Worm (Caenorhabditis elegans) whole organism, L4 larva: ENCODE results near the gene pix-1.

Experiments used
- D1046.2 ChIP-seq: fragments of 200-800 bp; sonication (Bioruptor generic); IDR thresholded peaks from 2 replicates; pipeline ENCODE4 v1.3.6; 2022; ENCODE audit warnings: missing genetic modification characterization, missing compliant biosample characterization
- F37D6.2 ChIP-seq: sonication (generic microtip); optimal IDR thresholded peaks from 2 replicates; lab custom pipeline; 2016; ENCODE audit warnings: mild to moderate bottlenecking, missing genetic modification characterization, missing compliant biosample characterization
- F49E8.2 ChIP-seq: sonication (generic microtip); optimal IDR thresholded peaks from 2 replicates; lab custom pipeline; 2016; ENCODE audit warnings: missing compliant biosample characterization, mild to moderate bottlenecking, missing genetic modification characterization, borderline replicate concordance
- T20F7.1 ChIP-seq: fragments of 200-800 bp; sonication (Bioruptor generic); optimal IDR thresholded peaks from 2 replicates; lab custom pipeline; 2018; ENCODE audit warnings: mild to moderate bottlenecking, missing genetic modification characterization, missing compliant biosample characterization
- Y105C5A.15 ChIP-seq: fragments of 200-800 bp; sonication (Bioruptor generic); IDR thresholded peaks from 2 replicates; pipeline ENCODE4 v1.3.6; 2022; ENCODE audit warnings: missing genetic modification characterization, missing compliant biosample characterization
- ZK337.2 ChIP-seq: fragments of 200-800 bp; sonication (Bioruptor generic); IDR thresholded peaks from 2 replicates; pipeline ENCODE4 v1.3.6; 2022; ENCODE audit warnings: missing genetic modification reagents, missing genetic modification characterization, missing compliant biosample characterization
- aha-1 ChIP-seq: fragments of 150-350 bp; peaks from one replicate; lab custom pipeline; 2014; ENCODE audit warnings: missing biosample characterization, missing genetic modification characterization
- attf-4 ChIP-seq: sonication (generic microtip); optimal IDR thresholded peaks from 3 replicates; lab custom pipeline; 2017; ENCODE audit warnings: missing biosample characterization, missing genetic modification characterization
- ceh-20 ChIP-seq: fragments of 200-800 bp; sonication (Bioruptor generic); IDR thresholded peaks from 2 replicates; pipeline ENCODE4 v1.3.6; 2022; ENCODE audit warnings: missing genetic modification reagents, missing genetic modification characterization, missing compliant biosample characterization
- ceh-32 ChIP-seq: sonication (generic microtip); optimal IDR thresholded peaks from 2 replicates; lab custom pipeline; 2016; ENCODE audit warnings: mild to moderate bottlenecking, missing genetic modification characterization, missing compliant biosample characterization; ENCODE audit not compliant: poor library complexity
- ceh-44 ChIP-seq: fragments of 200-800 bp; sonication (Bioruptor generic); IDR thresholded peaks from 2 replicates; pipeline ENCODE4 v1.3.6; 2022; ENCODE audit warnings: missing genetic modification reagents, missing genetic modification characterization, missing compliant biosample characterization
- ceh-82 ChIP-seq: sonication (generic microtip); optimal IDR thresholded peaks from 2 replicates; lab custom pipeline; 2017; ENCODE audit warnings: missing biosample characterization, missing genetic modification characterization
- ces-1 ChIP-seq: fragments of 150-350 bp; sonication (generic microtip); optimal IDR thresholded peaks from 4 replicates; lab custom pipeline; 2014; ENCODE audit warnings: missing biosample characterization, missing genetic modification reagents, missing genetic modification characterization
- cey-2 ChIP-seq: sonication (generic microtip); optimal IDR thresholded peaks from 3 replicates; lab custom pipeline; 2017; ENCODE audit warnings: missing genetic modification characterization, mild to moderate bottlenecking, missing compliant biosample characterization, antibody characterized with exemption, borderline replicate concordance; ENCODE audit not compliant: insufficient read depth
- ctbp-1 ChIP-seq: fragments of 200-800 bp; sonication (Bioruptor generic); IDR thresholded peaks from 2 replicates; pipeline ENCODE4 v1.3.6; 2022; ENCODE audit warnings: missing genetic modification reagents, missing genetic modification characterization, missing compliant biosample characterization
- daf-12 ChIP-seq: fragments of 150-350 bp; optimal IDR thresholded peaks from 2 replicates; lab custom pipeline; 2014; ENCODE audit warnings: missing biosample characterization, missing genetic modification reagents, missing genetic modification characterization
- daf-19 ChIP-seq: fragments of 200-800 bp; sonication (Bioruptor generic); conservative IDR thresholded peaks from 2 replicates; pipeline ENCODE4 v1.3.6; 2022; ENCODE audit warnings: missing genetic modification characterization, missing compliant biosample characterization
- daf-8 ChIP-seq: fragments of 200-800 bp; sonication (Bioruptor generic); IDR thresholded peaks from 2 replicates; pipeline ENCODE4 v1.3.6; 2022; ENCODE audit warnings: missing genetic modification characterization, missing compliant biosample characterization
- dmd-8 ChIP-seq: fragments of 200-800 bp; sonication (Bioruptor generic); IDR thresholded peaks from 2 replicates; pipeline ENCODE4 v1.3.6; 2022; ENCODE audit warnings: missing genetic modification characterization, missing compliant biosample characterization
- dmd-9 ChIP-seq: fragments of 200-800 bp; sonication (Bioruptor generic); IDR thresholded peaks from 2 replicates; pipeline ENCODE4 v1.3.6; 2022; ENCODE audit warnings: missing genetic modification reagents, missing genetic modification characterization, missing compliant biosample characterization
- egl-27 ChIP-seq: sonication (generic microtip); optimal IDR thresholded peaks from 3 replicates; lab custom pipeline; 2017; ENCODE audit warnings: missing biosample characterization, missing genetic modification reagents, missing genetic modification characterization
- egl-43 ChIP-seq: fragments of 200-800 bp; sonication (Bioruptor generic); IDR thresholded peaks from 2 replicates; pipeline ENCODE4 v1.3.6; 2022; ENCODE audit warnings: missing genetic modification reagents, missing genetic modification characterization, missing compliant biosample characterization
- hlh-11 ChIP-seq: fragments of 200-800 bp; sonication (Bioruptor generic); optimal IDR thresholded peaks from 2 replicates; lab custom pipeline; 2018; ENCODE audit warnings: mild to moderate bottlenecking, missing genetic modification characterization, missing compliant biosample characterization
- lin-15B ChIP-seq: fragments of 150-350 bp; sonication (generic microtip); optimal IDR thresholded peaks from 3 replicates; lab custom pipeline; 2014; ENCODE audit warnings: missing biosample characterization, missing genetic modification characterization
- lin-29 ChIP-seq: fragments of 200-800 bp; sonication (Bioruptor generic); IDR thresholded peaks from 2 replicates; pipeline ENCODE4 v1.3.6; 2022; ENCODE audit warnings: missing genetic modification reagents, missing genetic modification characterization, missing compliant biosample characterization
- lin-38 ChIP-seq: fragments of 200-800 bp; sonication (Bioruptor generic); IDR thresholded peaks from 2 replicates; pipeline ENCODE4 v1.3.6; 2022; ENCODE audit warnings: missing genetic modification reagents, missing genetic modification characterization, missing compliant biosample characterization
- lsy-2 ChIP-seq, 2 experiments: fragments of 150-350 bp in 1 of 2; sonication (generic microtip) in 1 of 2; optimal IDR thresholded peaks; 2 replicates each; lab custom pipeline; 2014 to 2017; ENCODE audit warnings: missing biosample characterization in 2 of 2, missing genetic modification characterization in 2 of 2
- madf-9 ChIP-seq: fragments of 200-800 bp; sonication (Bioruptor generic); conservative IDR thresholded peaks from 2 replicates; pipeline ENCODE4 v1.3.6; 2022; ENCODE audit warnings: missing genetic modification reagents, missing genetic modification characterization, missing compliant biosample characterization
- mdt-29 ChIP-seq: fragments of 200-800 bp; sonication (Bioruptor generic); IDR thresholded peaks from 2 replicates; pipeline ENCODE4 v1.3.6; 2022; ENCODE audit warnings: missing genetic modification reagents, missing genetic modification characterization, missing compliant biosample characterization
- mxl-2 ChIP-seq: fragments of 200-800 bp; sonication (Bioruptor generic); conservative IDR thresholded peaks from 2 replicates; pipeline ENCODE4 v1.3.6; 2022; ENCODE audit warnings: missing genetic modification reagents, missing genetic modification characterization, missing compliant biosample characterization
- mxl-3 ChIP-seq: fragments of 200-800 bp; sonication (Bioruptor generic); optimal IDR thresholded peaks from 2 replicates; lab custom pipeline; 2018; ENCODE audit warnings: mild to moderate bottlenecking, missing genetic modification characterization, missing compliant biosample characterization
- nhr-10 ChIP-seq: fragments of 150-350 bp; optimal IDR thresholded peaks from 2 replicates; lab custom pipeline; 2014; ENCODE audit warnings: missing biosample characterization, missing genetic modification characterization
- nhr-111 ChIP-seq: fragments of 200-800 bp; sonication (Bioruptor generic); optimal IDR thresholded peaks from 2 replicates; lab custom pipeline; 2018; ENCODE audit warnings: mild to moderate bottlenecking, missing genetic modification characterization, missing compliant biosample characterization
- nhr-28 ChIP-seq: fragments of 150-350 bp; optimal IDR thresholded peaks from 2 replicates; lab custom pipeline; 2014; ENCODE audit warnings: missing biosample characterization, missing genetic modification characterization
- nhr-41 ChIP-seq: fragments of 200-800 bp; sonication (Bioruptor generic); IDR thresholded peaks from 2 replicates; pipeline ENCODE4 v1.3.6; 2022; ENCODE audit warnings: missing genetic modification reagents, missing genetic modification characterization, missing compliant biosample characterization
- nhr-42 ChIP-seq: fragments of 200-800 bp; sonication (Bioruptor generic); IDR thresholded peaks from 2 replicates; pipeline ENCODE4 v1.3.6; 2022; ENCODE audit warnings: missing genetic modification characterization, missing compliant biosample characterization
- nhr-77 ChIP-seq: fragments of 150-350 bp; optimal IDR thresholded peaks from 2 replicates; lab custom pipeline; 2014; ENCODE audit warnings: missing biosample characterization, missing genetic modification characterization
- rbr-2 ChIP-seq: sonication (generic microtip); optimal IDR thresholded peaks from 2 replicates; lab custom pipeline; 2016; ENCODE audit warnings: missing genotype, missing genetic modification characterization, missing compliant biosample characterization
- saeg-2 ChIP-seq: fragments of 200-800 bp; sonication (Bioruptor generic); IDR thresholded peaks from 2 replicates; pipeline ENCODE4 v1.3.6; 2022; ENCODE audit warnings: missing genetic modification reagents, missing genetic modification characterization, missing compliant biosample characterization
- skn-1 ChIP-seq: fragments of 150-350 bp; optimal IDR thresholded peaks from 2 replicates; lab custom pipeline; 2014; ENCODE audit warnings: missing biosample characterization, missing genetic modification characterization
- snpc-1.2 ChIP-seq: fragments of 200-800 bp; sonication (Bioruptor generic); IDR thresholded peaks from 2 replicates; pipeline ENCODE4 v1.3.6; 2022; ENCODE audit warnings: missing genetic modification reagents, missing genetic modification characterization, missing compliant biosample characterization
- snpc-4 ChIP-seq: fragments of 150-350 bp; optimal IDR thresholded peaks from 2 replicates; lab custom pipeline; 2014; ENCODE audit warnings: missing biosample characterization, missing genetic modification characterization
- spr-1 ChIP-seq: sonication (generic microtip); optimal IDR thresholded peaks from 2 replicates; lab custom pipeline; 2016; ENCODE audit warnings: mild to moderate bottlenecking, missing genetic modification characterization, missing compliant biosample characterization
- spr-3 ChIP-seq: fragments of 200-800 bp; sonication (Bioruptor generic); optimal IDR thresholded peaks from 2 replicates; lab custom pipeline; 2018; ENCODE audit warnings: mild to moderate bottlenecking, missing genetic modification characterization, missing compliant biosample characterization
- tra-1 ChIP-seq: fragments of 200-800 bp; sonication (Bioruptor generic); IDR thresholded peaks from 2 replicates; pipeline ENCODE4 v1.3.6; 2022; ENCODE audit warnings: missing genetic modification reagents, missing genetic modification characterization, missing compliant biosample characterization
- unc-130 ChIP-seq: sonication (generic microtip); optimal IDR thresholded peaks from 2 replicates; lab custom pipeline; 2016; ENCODE audit warnings: missing genetic modification reagents, missing genetic modification characterization, missing compliant biosample characterization
- unc-62 ChIP-seq, 3 experiments: fragments of 150-350 bp in 1 of 3; sonication (generic microtip); optimal IDR thresholded peaks in 2 of 3; peaks in 1 of 3; 1 replicate in 1 of 3; 2 replicates in 2 of 3; lab custom pipeline; 2014 to 2017; ENCODE audit warnings: missing biosample characterization in 3 of 3, missing genetic modification characterization in 3 of 3, missing genetic modification reagents in 3 of 3, missing genotype in 1 of 3
- zag-1 ChIP-seq: fragments of 150-350 bp; optimal IDR thresholded peaks from 2 replicates; lab custom pipeline; 2014; ENCODE audit warnings: missing biosample characterization, missing genetic modification characterization
- zfp-2 ChIP-seq: sonication (generic microtip); optimal IDR thresholded peaks from 2 replicates; lab custom pipeline; 2016; ENCODE audit warnings: mild to moderate bottlenecking, missing genetic modification characterization, missing compliant biosample characterization

Gene pix-1

DNA sequence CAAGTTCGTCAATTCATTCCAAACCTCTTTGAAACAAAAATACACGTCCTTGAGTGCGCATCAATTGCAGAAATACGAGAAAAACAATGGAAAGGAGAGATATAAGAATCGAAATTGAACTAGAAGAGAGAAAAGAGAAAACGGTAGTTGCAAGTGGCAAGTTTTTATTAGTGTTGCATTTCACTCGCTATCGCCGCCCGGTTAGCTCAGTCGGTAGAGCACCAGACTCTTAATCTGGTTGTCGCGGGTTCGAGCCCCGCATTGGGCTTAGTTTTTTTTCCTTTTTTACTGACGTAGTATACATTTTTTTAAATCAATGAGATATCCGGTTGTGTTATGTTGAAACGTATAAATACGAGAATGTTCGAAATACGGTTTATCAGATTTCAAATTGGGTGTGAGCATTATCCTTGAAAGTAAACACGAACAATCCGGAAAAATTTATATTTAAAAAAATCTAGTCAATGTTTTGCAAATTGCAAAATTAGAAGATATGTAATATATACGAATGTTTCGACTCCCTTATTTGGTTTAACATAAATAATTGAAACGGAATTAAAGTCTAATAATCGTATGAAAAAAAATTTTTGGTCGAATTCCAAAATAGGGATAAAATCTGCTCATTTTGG lies 54.5 kb downstream of the pix-1 start (continued):
- peak; percentile 80; the same call in 1 of the 2 replicates for TF ChIP-seq Y105C5A.15 (GFP tag; lab: Robert Waterston, UW)
- peak; percentile 75 for TF ChIP-seq madf-9 (GFP tag; lab: Robert Waterston, UW)
- TF ChIP-seq daf-12 (tag; lab: Kevin White, UChicago): no peak
- TF ChIP-seq hlh-11: peak; percentile 21
- no peak for TF ChIP-seq T20F7.1
- no peak for TF ChIP-seq lin-15B (tag; lab: Kevin White, UChicago)
- 0 out of 2 replicates have a peak, but pooled peaks have one; percentile 58 for TF ChIP-seq daf-19 (GFP tag; lab: Robert Waterston, UW)
- no peak for TF ChIP-seq egl-27 (tag; lab: Kevin White, UChicago)
- no peak for TF ChIP-seq spr-3
- TF ChIP-seq ZK337.2 (GFP tag; lab: Robert Waterston, UW): peak; percentile 65; the same call in 1 of the 2 replicates
- TF ChIP-seq rbr-2: peak; percentile 39
- no peak for TF ChIP-seq zfp-2 (tag; lab: Kevin White, UChicago)
- TF ChIP-seq tra-1 (GFP tag; lab: Robert Waterston, UW): peak; percentile 87
- TF ChIP-seq daf-8: no peak
- TF ChIP-seq lin-29 (GFP tag; lab: Robert Waterston, UW): no peak
- peak; percentile 4 for TF ChIP-seq nhr-28 (tag; lab: Kevin White, UChicago)
- no peak; the same call in 1 of the 2 replicates for TF ChIP-seq egl-43
- no peak for TF ChIP-seq ces-1 (GFP tag; lab: Kevin White, UChicago)
- no peak for TF ChIP-seq nhr-42
- TF ChIP-seq dmd-9 (GFP tag; lab: Robert Waterston, UW): peak; percentile 69; the same call in 1 of the 2 replicates
- no peak for TF ChIP-seq nhr-10 (tag; lab: Kevin White, UChicago)
- peak; percentile 75; the same call in 1 of the 2 replicates for TF ChIP-seq dmd-8 (GFP tag; lab: Robert Waterston, UW)
- peak; percentile 73; the same call in 1 of the 2 replicates for TF ChIP-seq ceh-20 (GFP tag; lab: Robert Waterston, UW)
- no peak for TF ChIP-seq lsy-2 (tag; optimal IDR thresholded peaks at IDR 0.05; lab: Kevin White, UChicago)
- TF ChIP-seq snpc-4 (tag; lab: Kevin White, UChicago): no peak
- TF ChIP-seq aha-1 (tag; lab: Kevin White, UChicago): peak; percentile 81
- peak; percentile 74 for TF ChIP-seq ctbp-1
- TF ChIP-seq nhr-41 (GFP tag; lab: Robert Waterston, UW): 0 out of 2 replicates have a peak, but pooled peaks have one; percentile 20
- no peak for TF ChIP-seq nhr-77 (tag; lab: Kevin White, UChicago)
- peak; percentile 36; the same call in 1 of the 2 replicates for TF ChIP-seq ceh-44 (GFP tag; lab: Robert Waterston, UW)
- no peak for TF ChIP-seq attf-4 (tag; lab: Kevin White, UChicago)
- peak; percentile 62 for TF ChIP-seq F49E8.2 (tag; lab: Kevin White, UChicago)
- TF ChIP-seq D1046.2 (GFP tag; lab: Robert Waterston, UW): peak; percentile 74; the same call in 1 of the 2 replicates
- TF ChIP-seq cey-2: no peak
- no peak for TF ChIP-seq unc-130 (GFP tag; lab: Kevin White, UChicago)
- TF ChIP-seq zag-1 (tag; lab: Kevin White, UChicago): no peak
- no peak for TF ChIP-seq unc-62 (GFP tag; optimal IDR thresholded peaks at IDR 0.05 in 1 of 2; lab: Kevin White, UChicago)
- no peak for TF ChIP-seq unc-62 (tag; optimal IDR thresholded peaks at IDR 0.05; lab: Kevin White, UChicago)
- TF ChIP-seq F37D6.2 (tag; lab: Kevin White, UChicago): no peak
- TF ChIP-seq ceh-82: no peak
- TF ChIP-seq mdt-29: peak; percentile 68; the same call in 1 of the 2 replicates
- TF ChIP-seq skn-1: no peak
- TF ChIP-seq lin-38: no peak; the same call in 1 of the 2 replicates
- peak; percentile 22 for TF ChIP-seq nhr-111 (GFP tag; lab: Kevin White, UChicago)
- TF ChIP-seq mxl-2: peak; percentile 69
- no peak for TF ChIP-seq ceh-32 (tag; lab: Kevin White, UChicago)
- peak; percentile 14 for TF ChIP-seq spr-1 (tag; lab: Kevin White, UChicago)
- TF ChIP-seq mxl-3 (GFP tag; lab: Kevin White, UChicago): no peak
- peak; percentile 82 for TF ChIP-seq snpc-1.2 (GFP tag; lab: Robert Waterston, UW)
- TF ChIP-seq saeg-2 (GFP tag; lab: Robert Waterston, UW): 0 out of 2 replicates have a peak, but pooled peaks have one; percentile 64
